Worm (Caenorhabditis elegans): ENCODE results near the gene Y57G7A.5.

Y57G7A.5 gene

ce11 chrII:1271814-1272213 lies 3.5 kb downstream of the Y57G7A.5 start, which contains the start of gene srw-66:
srw-66 (minus strand) TSS chrII:1271914.
- TF ChIP-seq pbrm-1 (GFP tag; IDR thresholded peaks at IDR 0.05) (no peak), unc-62 (GFP tag; optimal IDR thresholded peaks at IDR 0.05) (no peak), lag-1 (GFP tag; IDR thresholded peaks at IDR 0.05) (no peak), efl-1 (GFP tag; optimal IDR thresholded peaks at IDR 0.05) (no peak), F23B12.7 (tag; optimal IDR thresholded peaks at IDR 0.05; ENCODE audit: insufficient read depth) (no peak), attf-5 (GFP tag; optimal IDR thresholded peaks at IDR 0.05) (no peak), ceh-91 (GFP tag; IDR thresholded peaks at IDR 0.05) (no peak), snpc-1.3 (tag; optimal IDR thresholded peaks at IDR 0.05; ENCODE audit: insufficient read depth) (no peak), ceh-27 (GFP tag; optimal IDR thresholded peaks at IDR 0.05) (no peak), egrh-3 (GFP tag; IDR thresholded peaks at IDR 0.05) (no peak), nfyb-1 (GFP tag; IDR thresholded peaks at IDR 0.05) (no peak), die-1 (tag; optimal IDR thresholded peaks at IDR 0.05) (no peak), F22D6.2 (tag; optimal IDR thresholded peaks at IDR 0.05) (no peak), mel-28 (tag; optimal IDR thresholded peaks at IDR 0.05; ENCODE audit: borderline replicate concordance) (no peak), ets-4 (GFP tag; optimal IDR thresholded peaks at IDR 0.05) (no peak), zfh-2 (GFP tag; conservative IDR thresholded peaks at IDR 0.05) (no peak), ztf-28 (GFP tag; IDR thresholded peaks at IDR 0.05) (no peak), egl-44 (GFP tag; IDR thresholded peaks at IDR 0.05) (no peak)

- TF ChIP-seq F33H1.4 (GFP tag; IDR thresholded peaks at IDR 0.05), result no peak
- no peak for TF ChIP-seq nhr-90 (tag; optimal IDR thresholded peaks at IDR 0.05)
- no peak for TF ChIP-seq lin-35 (GFP tag; optimal IDR thresholded peaks at IDR 0.05)
- TF ChIP-seq F39B2.1 (GFP tag; IDR thresholded peaks at IDR 0.05), result no peak
- TF ChIP-seq snpc-1.1 (tag; optimal IDR thresholded peaks at IDR 0.05; ENCODE audit: insufficient read depth), result no peak
- TF ChIP-seq bed-2 (GFP tag; IDR thresholded peaks at IDR 0.05), result no peak
- no peak for TF ChIP-seq fkh-3 (tag; optimal IDR thresholded peaks at IDR 0.05)
- TF ChIP-seq gei-17 (GFP tag; optimal IDR thresholded peaks at IDR 0.05), result no peak
- no peak for TF ChIP-seq mxl-1 (tag; optimal IDR thresholded peaks at IDR 0.05)
- TF ChIP-seq Y67H2A.10 (GFP tag; conservative IDR thresholded peaks at IDR 0.05), result no peak
Measured at ce11 chrII:1266790-1267189, 8.5 kb downstream of the Y57G7A.5 start, which contains the start of gene oac-30. oac-30 (minus strand) TSS chrII:1266890.

ce11 chrII:1258634-1259033 lies 16.7 kb downstream of the Y57G7A.5 start, which contains the start of gene clpr-2:
clpr-2 (plus strand) TSS chrII:1258934.
- TF ChIP-seq Y53G8AR.9 (GFP tag; conservative IDR thresholded peaks at IDR 0.05) (no peak), egl-18 (GFP tag; IDR thresholded peaks at IDR 0.05) (no peak), ztf-28 (GFP tag; IDR thresholded peaks at IDR 0.05) (no peak), lag-1 (GFP tag; IDR thresholded peaks at IDR 0.05) (no peak), nfyb-1 (GFP tag; IDR thresholded peaks at IDR 0.05) (no peak), hmg-20 (GFP tag; IDR thresholded peaks at IDR 0.05) (no peak), snpc-3.4 (tag; optimal IDR thresholded peaks at IDR 0.05) (no peak), nhr-120 (GFP tag; IDR thresholded peaks at IDR 0.05) (no peak)

ce11 chrII:1256742-1257141 lies 18.6 kb downstream of the Y57G7A.5 start:
- no peak for TF ChIP-seq nhr-120 (GFP tag; IDR thresholded peaks at IDR 0.05)
- no peak for TF ChIP-seq akir-1 (GFP tag; optimal IDR thresholded peaks at IDR 0.05)
- TF ChIP-seq bed-2 (GFP tag; IDR thresholded peaks at IDR 0.05), result no peak
- TF ChIP-seq ztf-28 (GFP tag; IDR thresholded peaks at IDR 0.05), result no peak
- no peak for TF ChIP-seq snpc-1.3 (tag; optimal IDR thresholded peaks at IDR 0.05; ENCODE audit: insufficient read depth)

Data from whole organism, young adult.